Worm (Caenorhabditis elegans) whole organism, dauer: Measurements from ENCODE around the gene Y57E12AL.6.
"Not testable (repeated sequence)": the region's sequence is repeated elsewhere in the genome, so short reads cannot be mapped to it uniquely, and the experiment has no call there.

Experiments
- unc-62 ChIP-seq: sonication (generic microtip); optimal IDR thresholded peaks from 2 replicates; lab custom pipeline; 2017; ENCODE audit warnings: missing biosample characterization, missing genetic modification reagents, missing genetic modification characterization

Gene Y57E12AL.6

DNA sequence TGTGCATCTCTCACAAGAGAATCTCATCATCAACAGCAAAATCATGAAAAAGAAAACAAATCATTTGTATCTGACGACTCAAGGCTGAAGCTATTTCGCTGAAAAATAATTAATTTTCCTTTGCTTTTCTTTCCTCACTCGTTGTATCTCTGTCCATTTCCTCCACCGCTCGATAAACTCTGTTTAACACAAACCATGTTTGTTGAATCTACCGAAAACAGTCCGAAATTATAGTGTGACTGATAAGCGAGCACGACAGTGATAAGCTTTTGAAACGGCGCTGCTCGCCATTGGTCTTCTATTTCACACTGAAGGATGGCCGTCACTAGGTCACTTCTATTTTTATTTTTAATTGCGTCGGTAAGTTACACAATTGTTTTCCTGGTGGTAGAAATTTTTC, 15.4 kb upstream of the Y57E12AL.6 start, which contains the start of gene npa-1:
Gene npa-1, plus strand, starts transcription at position 142 of the 400 bp plus-strand sequence.
- no peak for TF ChIP-seq unc-62

DNA sequence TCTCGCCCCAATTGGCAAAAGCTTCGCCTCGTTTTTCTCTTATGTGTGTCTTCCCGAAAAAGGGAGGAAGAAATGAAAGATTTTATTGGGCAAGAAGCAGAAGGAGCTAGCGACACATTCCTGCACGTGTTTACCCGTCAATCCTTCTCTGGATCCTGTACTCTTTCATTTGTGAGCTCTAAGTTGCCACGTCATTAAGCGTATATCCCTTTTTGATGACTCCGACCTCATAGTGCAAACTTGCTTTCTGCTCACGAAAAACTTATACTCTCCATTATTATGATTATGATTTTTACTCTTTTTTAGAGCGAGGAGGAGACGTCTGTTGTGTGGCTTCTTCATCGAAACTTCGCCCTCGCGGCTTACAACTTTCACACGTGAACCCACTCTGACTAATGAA, 12.0 kb upstream of the Y57E12AL.6 start, which contains the start of gene F27B10.1:
Gene F27B10.1, plus strand, starts transcription at position 301 of the 400 bp plus-strand sequence.
- no peak for TF ChIP-seq unc-62

DNA sequence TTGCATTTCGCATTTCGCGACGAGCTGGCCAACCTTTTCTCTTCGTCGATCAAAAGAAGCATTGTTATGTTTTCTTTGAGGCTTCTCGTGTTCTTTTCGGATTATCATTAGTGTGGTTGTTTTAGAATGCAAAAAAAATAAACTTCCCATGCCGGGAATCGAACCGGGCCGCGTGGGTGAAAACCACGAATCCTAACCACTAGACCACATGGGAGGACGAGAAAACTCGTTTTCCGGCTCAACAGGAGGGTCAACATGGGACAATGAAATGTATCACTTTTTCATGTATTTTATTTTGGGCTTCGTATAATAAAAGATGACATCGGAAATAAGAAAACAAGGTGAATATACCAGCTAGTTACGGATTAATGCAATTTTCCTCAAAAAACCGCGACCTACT, 9.3 kb upstream of the Y57E12AL.6 start:
- no peak for TF ChIP-seq unc-62

DNA sequence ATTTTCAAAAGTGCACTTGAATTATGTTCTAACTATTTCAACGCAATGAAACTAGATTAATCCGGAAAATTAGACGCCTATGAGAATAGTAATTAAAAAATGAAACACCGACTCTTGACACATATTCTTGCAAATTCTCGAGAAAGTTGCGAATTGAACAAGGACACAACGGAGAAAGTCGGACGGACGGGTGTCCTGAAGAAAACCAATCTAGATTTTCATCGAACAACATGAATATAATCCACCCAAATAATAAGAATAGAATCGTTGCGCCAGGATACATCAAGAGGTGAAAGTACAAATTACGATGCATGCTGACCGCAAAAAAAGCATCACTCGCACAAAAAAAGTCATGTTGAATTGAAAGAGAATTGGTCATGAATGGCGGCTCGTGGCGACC, 8.6 kb upstream of the Y57E12AL.6 start:
- TF ChIP-seq unc-62, result no peak

DNA sequence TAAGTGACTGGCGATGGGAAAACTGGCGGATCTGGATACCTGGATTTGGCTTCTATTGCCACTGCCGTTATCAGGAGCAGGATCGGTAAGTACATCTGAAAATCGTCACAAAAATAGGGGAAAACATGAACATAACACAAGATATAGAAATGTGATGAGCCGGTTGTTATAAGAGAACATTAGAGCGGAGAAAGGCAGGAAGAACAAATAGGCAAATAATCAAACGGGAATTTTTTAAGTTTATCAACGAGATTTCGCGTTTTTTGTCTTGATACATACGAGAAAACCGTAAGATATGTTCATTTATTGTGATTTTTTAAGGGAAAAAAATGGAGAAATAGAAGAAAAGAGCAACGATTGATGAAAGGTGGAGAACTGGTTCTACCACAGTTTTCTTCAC, 5.0 kb upstream of the Y57E12AL.6 start, which contains the start of gene Y57E12AR.1:
Gene Y57E12AR.1, minus strand, starts transcription at position 101 of the 400 bp plus-strand sequence.
- no peak for TF ChIP-seq unc-62

DNA sequence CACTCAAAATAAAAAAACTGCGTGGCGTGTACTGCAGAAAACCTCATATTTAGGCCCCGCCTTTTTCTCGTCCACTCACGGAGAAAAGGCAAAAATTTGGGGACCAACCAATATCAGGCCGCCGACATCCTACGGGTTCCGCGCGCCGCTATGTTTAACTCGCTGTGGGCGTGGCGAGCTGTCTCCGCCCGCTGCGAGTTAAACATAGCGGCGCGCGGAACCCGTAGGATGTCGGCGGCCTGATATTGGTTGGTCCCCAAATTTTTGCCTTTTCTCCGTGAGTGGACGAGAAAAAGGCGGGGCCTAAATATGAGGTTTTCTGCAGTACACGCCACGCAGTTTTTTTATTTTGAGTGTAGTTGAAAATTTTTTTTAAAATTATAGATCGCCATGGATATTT, 2.5 kb upstream of the Y57E12AL.6 start, which contains the start of gene tmem-258:
Gene tmem-258, plus strand, starts transcription at position 385 of the 400 bp plus-strand sequence.
- not testable (repeated sequence) for TF ChIP-seq unc-62

DNA sequence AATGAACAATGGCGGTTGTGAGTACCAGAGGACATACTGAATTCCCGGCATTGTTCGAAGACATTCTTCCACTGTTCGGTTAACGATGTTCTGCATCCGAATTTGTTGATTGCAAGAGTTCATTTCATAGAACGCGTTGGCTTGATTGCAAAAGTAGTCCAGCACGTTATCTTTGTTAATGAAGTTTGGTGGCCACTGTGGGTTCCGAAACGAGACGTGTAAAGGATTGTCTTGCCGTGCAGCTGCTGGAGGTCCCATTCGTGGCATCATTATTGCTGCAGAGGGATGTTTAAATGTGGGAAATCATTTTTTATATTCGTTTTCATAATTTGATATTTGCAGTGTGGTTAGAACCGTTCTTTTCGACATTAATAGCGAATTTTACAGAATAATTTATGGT, 920 bp downstream of the Y57E12AL.6 start, which contains the start of gene mdt-6:
Gene mdt-6, minus strand, starts transcription at position 275 of the 400 bp plus-strand sequence.
- no peak for TF ChIP-seq unc-62

DNA sequence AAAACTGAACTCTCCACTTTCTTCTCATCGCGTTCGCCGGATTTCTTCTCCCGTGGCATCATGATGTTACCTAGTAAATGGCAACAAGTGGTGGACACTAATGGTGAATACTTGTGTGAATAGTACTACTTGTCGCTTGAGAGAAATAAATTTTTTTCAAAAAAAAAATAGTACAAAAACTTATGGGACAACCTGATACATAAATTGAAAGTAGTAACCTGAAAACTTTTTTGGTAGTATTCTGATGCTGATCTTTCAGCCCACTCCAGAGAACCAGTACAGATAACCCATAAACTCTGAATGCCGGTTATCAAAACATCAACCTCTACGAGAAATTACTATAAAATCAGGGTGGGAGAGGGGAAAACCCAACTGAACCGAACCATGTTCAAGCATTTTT, 2.5 kb downstream of the Y57E12AL.6 start, which contains the start of gene Y57E12AL.2:
Gene Y57E12AL.2, plus strand, starts transcription at position 301 of the 400 bp plus-strand sequence.
- TF ChIP-seq unc-62, result not testable (repeated sequence)

DNA sequence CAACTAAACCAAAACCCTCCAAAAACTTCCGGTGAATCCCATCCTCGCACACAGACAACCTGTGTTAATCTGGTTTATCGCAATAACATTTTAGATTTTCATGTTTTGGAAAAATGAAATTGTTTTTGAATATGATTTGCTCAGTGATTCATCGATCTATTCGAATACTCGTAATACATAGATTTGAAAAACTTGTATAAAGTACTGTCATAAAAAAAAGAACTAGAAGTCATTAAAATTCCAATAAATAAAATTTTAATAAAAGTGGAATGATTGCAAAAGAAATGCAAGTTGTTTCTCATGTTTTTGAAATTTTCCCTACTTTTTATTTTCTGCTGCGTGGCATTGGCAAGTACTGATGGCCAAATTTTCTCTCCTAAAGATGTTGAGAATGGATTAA, 5.7 kb downstream of the Y57E12AL.6 start, which contains the start of gene spig-8:
Gene spig-8, plus strand, starts transcription at position 301 of the 400 bp plus-strand sequence.
- TF ChIP-seq unc-62, result no peak

DNA sequence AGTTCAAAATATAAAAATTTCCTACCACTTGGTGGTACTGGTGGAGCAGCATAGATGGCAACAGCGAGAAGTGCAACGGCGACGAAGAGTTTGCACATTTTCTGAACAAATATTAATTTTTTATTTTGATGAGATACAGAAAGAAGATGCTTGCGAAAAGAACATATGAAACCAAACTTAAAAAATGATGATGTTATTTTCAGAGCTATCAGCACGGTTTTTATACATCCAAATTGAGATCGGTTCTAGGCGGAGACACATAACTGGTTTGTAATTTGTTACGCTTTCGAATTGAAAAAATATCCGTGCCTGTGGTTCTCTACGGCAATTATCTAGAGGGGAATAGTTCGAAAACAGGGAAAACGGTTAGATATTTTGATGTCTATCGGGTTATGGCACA, 7.2 kb downstream of the Y57E12AL.6 start, which contains the start of gene txt-17:
Gene txt-17, minus strand, starts transcription at position 101 of the 400 bp plus-strand sequence.
- TF ChIP-seq unc-62, result no peak

DNA sequence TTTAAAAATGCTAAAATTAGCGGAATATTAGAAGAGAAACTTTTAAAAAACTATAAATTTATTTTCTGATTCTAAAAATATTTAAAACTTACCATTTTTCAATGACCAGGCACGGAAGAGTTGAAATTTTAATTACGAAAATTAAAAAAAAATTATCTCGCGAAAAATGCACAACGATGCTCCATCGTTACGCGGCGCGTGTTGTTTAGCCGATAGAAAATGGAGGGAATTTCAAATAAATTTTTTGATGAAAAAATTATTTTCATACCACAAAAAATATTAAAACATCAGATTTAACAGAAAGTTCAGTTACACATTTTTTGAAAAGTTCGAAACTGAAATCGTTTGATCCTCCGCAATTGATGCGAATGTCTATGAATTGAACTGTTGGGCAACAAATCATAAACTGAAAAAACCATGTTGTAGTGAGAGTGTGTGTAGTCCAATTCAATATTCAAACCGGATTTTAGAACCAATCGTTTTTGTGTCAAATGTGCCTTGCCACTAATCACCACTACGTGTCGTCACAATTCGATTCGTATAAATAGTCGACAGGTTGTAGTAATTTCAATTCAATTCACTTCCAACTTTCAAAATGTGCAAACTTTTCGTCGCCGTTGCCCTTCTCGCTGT, 9.0 kb downstream of the Y57E12AL.6 start, which contains the start of the genes tofu-2 and spig-1:
Gene tofu-2, minus strand, starts transcription at position 116 of the 633 bp plus-strand sequence.
Gene spig-1, plus strand, starts transcription at position 583 of the 633 bp plus-strand sequence.
- TF ChIP-seq unc-62, result no peak

DNA sequence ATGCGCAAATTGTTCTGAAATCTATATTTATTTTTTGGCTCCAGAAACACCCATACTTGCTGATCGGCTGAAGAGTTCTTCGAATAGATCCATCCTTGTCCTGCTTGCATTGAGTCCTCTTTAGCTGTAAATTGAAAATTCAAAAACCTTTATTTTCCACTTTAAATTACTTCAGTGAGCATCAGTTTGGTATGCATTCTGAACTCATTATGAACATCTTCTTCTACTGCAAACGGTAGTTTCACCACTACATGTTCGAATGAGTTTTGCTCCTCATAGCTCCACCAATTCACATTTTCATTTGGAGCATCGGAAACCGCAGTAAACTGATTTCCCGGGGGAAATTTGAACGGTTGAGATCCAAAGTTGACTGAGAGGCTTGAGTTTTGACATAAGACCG, 10.1 kb downstream of the Y57E12AL.6 start:
- TF ChIP-seq unc-62, result no peak

DNA sequence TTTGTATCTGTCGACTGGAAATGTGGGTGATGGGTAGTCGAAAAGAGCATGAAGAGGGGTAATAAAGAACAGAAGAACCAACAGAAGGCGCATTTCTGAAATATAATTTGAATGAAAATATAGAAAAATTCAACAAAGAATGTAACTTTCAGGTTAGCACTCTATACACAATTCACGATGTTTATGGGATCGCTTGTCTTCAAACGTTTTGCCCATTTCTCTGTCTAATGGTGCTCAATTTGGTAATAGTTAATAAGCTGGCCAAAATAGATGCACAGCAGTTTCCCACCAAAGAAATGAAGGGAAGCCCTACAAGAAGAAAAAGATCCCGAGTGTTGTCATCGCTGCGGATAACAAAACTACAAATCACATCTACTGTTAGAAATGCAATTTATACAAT, 12.8 kb downstream of the Y57E12AL.6 start, which contains the start of gene F20A1.8:
Gene F20A1.8, minus strand, starts transcription at position 101 of the 400 bp plus-strand sequence.
- no peak for TF ChIP-seq unc-62

DNA sequence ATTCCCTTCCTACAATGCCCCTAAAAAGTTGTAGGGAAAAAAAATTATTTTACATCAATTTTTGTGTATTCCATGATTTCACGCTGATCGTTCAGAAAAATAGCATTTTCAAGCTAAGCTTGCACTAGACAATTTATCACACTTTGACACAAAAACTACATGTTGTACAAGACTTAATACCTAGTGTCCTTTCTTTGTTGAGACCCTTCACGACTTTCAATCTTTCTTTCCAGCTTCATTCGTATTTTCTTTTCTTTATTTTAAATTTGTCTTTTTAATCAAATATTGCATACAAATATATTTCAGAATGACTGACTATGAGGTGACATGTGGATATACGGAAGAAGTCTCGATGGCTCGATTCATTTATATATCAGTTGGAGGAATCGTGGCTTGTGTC, 14.3 kb downstream of the Y57E12AL.6 start, which contains the start of gene F20A1.2:
Gene F20A1.2, plus strand, starts transcription at position 301 of the 400 bp plus-strand sequence.
- TF ChIP-seq unc-62, result no peak

DNA sequence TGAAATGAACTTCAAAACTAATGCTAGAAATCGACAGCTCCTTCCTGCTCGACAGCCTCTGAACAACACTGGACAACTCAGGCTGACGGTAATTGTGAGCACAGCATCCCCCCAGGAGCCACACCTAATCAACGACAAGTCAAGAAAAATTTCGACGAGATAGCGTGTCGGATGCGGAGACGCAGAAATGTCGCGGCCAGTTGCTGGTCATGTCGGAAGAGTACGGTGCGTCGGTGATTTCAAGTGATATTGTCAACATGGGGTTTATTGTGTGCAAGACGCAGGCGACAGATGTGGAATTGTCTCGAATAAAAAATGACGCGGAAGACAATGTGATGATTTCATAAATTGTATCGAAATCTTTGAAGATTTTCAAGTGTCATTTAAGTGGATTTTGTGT, 23.8 kb downstream of the Y57E12AL.6 start, which contains the start of gene twk-11:
Gene twk-11, minus strand, starts transcription at position 101 of the 400 bp plus-strand sequence.
- TF ChIP-seq unc-62, result no peak

DNA sequence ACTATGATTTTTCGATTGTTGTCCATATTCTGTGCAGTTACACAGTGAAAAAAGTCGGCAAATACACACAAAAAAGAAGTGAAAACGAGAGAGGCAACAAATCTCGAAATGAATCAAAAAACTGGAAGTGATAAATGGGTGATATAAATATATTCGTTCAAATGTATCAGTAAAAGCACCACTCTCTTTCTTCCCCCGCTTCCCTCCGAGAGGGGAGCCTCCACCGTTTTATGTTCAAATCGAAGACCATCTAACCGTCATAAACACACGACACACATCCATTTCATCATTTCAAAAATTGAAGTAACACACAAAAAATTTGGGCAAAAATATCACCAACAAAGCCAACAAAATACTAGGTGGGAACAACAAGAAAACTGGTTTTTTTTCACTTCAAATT, 33.2 kb downstream of the Y57E12AL.6 start, which contains the start of gene F20A1.6:
Gene F20A1.6, minus strand, starts transcription at position 101 of the 400 bp plus-strand sequence.
- TF ChIP-seq unc-62, result no peak

DNA sequence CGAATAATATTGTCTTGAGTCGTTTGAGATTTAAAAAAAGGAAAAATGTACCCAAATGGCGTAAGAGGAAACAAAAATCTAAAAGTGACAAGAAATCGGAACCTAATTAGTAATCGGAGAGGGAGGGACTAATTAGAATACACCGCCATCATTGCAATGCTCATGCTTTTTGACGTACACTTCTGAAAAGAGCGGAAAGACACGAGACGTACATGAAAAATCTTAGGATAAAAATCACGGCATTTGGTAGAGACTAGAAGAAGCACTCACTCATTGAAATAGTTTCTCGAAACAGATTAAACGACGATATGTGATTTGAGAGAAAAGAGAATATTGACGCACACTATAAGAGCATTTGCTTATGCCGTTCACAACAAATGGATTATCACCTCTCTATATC, 37.3 kb downstream of the Y57E12AL.6 start:
- no peak for TF ChIP-seq unc-62
